Worm (Caenorhabditis elegans): ENCODE results near the gene C30G12.1.

The C30G12.1 gene

ce11 chrII:7299042-7299441 lies at the start of gene C30G12.1:
Gene C30G12.1, plus strand, starts transcription at chrII:7299342.
- no peak for TF ChIP-seq snpc-4 (tag; optimal IDR thresholded peaks at IDR 0.05)
- TF ChIP-seq aly-2 (tag; optimal IDR thresholded peaks at IDR 0.05), result no peak
- TF ChIP-seq zag-1 (tag; optimal IDR thresholded peaks at IDR 0.05), result no peak
- no peak for TF ChIP-seq elt-2 (tag; optimal IDR thresholded peaks at IDR 0.05)
- no peak for TF ChIP-seq eor-1 (tag; optimal IDR thresholded peaks at IDR 0.05)
- no peak for TF ChIP-seq nhr-25 (tag; optimal IDR thresholded peaks at IDR 0.05)
- TF ChIP-seq nfya-1 (tag; optimal IDR thresholded peaks at IDR 0.05; ENCODE audit: insufficient read depth), result no peak

ce11 chrII:7251978-7252377 lies 47.2 kb upstream of the C30G12.1 start, which contains the start of the genes prx-13 and ada-2:
Gene prx-13, minus strand, starts transcription at chrII:7252015.
Gene ada-2, plus strand, starts transcription at chrII:7252259.
- no peak for TF ChIP-seq ama-1 (optimal IDR thresholded peaks at IDR 0.05)
- TF ChIP-seq nhr-25 (tag; optimal IDR thresholded peaks at IDR 0.05), result peak; percentile 38
- no peak for TF ChIP-seq nhr-23 (tag; optimal IDR thresholded peaks at IDR 0.05)
- no peak for TF ChIP-seq lin-39 (tag; optimal IDR thresholded peaks at IDR 0.05)
- TF ChIP-seq nhr-28 (tag; optimal IDR thresholded peaks at IDR 0.05), result no peak
- TF ChIP-seq pqm-1 (tag; optimal IDR thresholded peaks at IDR 0.05), result peak; percentile 60
- TF ChIP-seq elt-2 (tag; optimal IDR thresholded peaks at IDR 0.05), result peak; percentile 69
- no peak for TF ChIP-seq unc-39 (tag; optimal IDR thresholded peaks at IDR 0.05)
- TF ChIP-seq elt-1 (tag; optimal IDR thresholded peaks at IDR 0.05), result no peak
- TF ChIP-seq mdl-1 (tag; optimal IDR thresholded peaks at IDR 0.05), result no peak
- no peak for TF ChIP-seq eor-1 (tag; optimal IDR thresholded peaks at IDR 0.05)
- no peak for TF ChIP-seq unc-62 (GFP tag; optimal IDR thresholded peaks at IDR 0.05)
- no peak for TF ChIP-seq jun-1 (tag; optimal IDR thresholded peaks at IDR 0.05)
- no peak for TF ChIP-seq daf-12 (tag; optimal IDR thresholded peaks at IDR 0.05)
- TF ChIP-seq lsy-12 (tag; optimal IDR thresholded peaks at IDR 0.05), result no peak

ce11 chrII:7253073-7253472 lies 46.1 kb upstream of the C30G12.1 start, which contains the start of gene lsm-4:
Gene lsm-4, minus strand, starts transcription at chrII:7253163.
- TF ChIP-seq pha-4 (tag; optimal IDR thresholded peaks at IDR 0.05) (peak; percentile 29), ztf-11 (tag; optimal IDR thresholded peaks at IDR 0.05) (no peak)

- TF ChIP-seq fos-1 (tag; optimal IDR thresholded peaks at IDR 0.05) (peak; percentile 67), nhr-25 (tag; optimal IDR thresholded peaks at IDR 0.05) (peak; percentile 32), ztf-4 (tag; optimal IDR thresholded peaks at IDR 0.05) (no peak), pha-4 (tag; optimal IDR thresholded peaks at IDR 0.05) (peak; percentile 92), lin-39 (tag; optimal IDR thresholded peaks at IDR 0.05) (no peak), elt-2 (tag; optimal IDR thresholded peaks at IDR 0.05) (peak; percentile 67), jun-1 (tag; optimal IDR thresholded peaks at IDR 0.05) (peak; percentile 33), pqm-1 (tag; optimal IDR thresholded peaks at IDR 0.05) (peak; percentile 62), tbx-2 (tag; optimal IDR thresholded peaks at IDR 0.05) (no peak), ztf-11 (tag; optimal IDR thresholded peaks at IDR 0.05) (no peak)
Observed at ce11 chrII:7255614-7256162, 43.5 kb upstream of the C30G12.1 start, which contains the start of gene F32A5.8. Gene F32A5.8, plus strand, starts transcription at chrII:7256112.

ce11 chrII:7261854-7262253 lies 37.3 kb upstream of the C30G12.1 start, which contains the start of gene C30G12.4:
Gene C30G12.4, plus strand, starts transcription at chrII:7262154.
- no peak for TF ChIP-seq unc-62 (GFP tag; optimal IDR thresholded peaks at IDR 0.05)
- TF ChIP-seq nhr-12 (tag; optimal IDR thresholded peaks at IDR 0.05), result no peak
- no peak for TF ChIP-seq lsy-12 (tag; optimal IDR thresholded peaks at IDR 0.05)
- TF ChIP-seq nhr-77 (tag; optimal IDR thresholded peaks at IDR 0.05), result no peak
- TF ChIP-seq mdl-1 (tag; optimal IDR thresholded peaks at IDR 0.05), result no peak
- no peak for TF ChIP-seq ceh-16 (tag; optimal IDR thresholded peaks at IDR 0.05)

- TF ChIP-seq sea-2 (GFP tag; optimal IDR thresholded peaks at IDR 0.05) (no peak), mdl-1 (tag; optimal IDR thresholded peaks at IDR 0.05) (peak; percentile 38), lin-15B (tag; optimal IDR thresholded peaks at IDR 0.05) (no peak), elt-3 (tag; optimal IDR thresholded peaks at IDR 0.05) (no peak), ztf-11 (tag; optimal IDR thresholded peaks at IDR 0.05) (no peak), elt-1 (tag; optimal IDR thresholded peaks at IDR 0.05) (no peak), nhr-43 (tag; optimal IDR thresholded peaks at IDR 0.05; ENCODE audit: poor library complexity, severe bottlenecking) (no peak), tbx-2 (tag; optimal IDR thresholded peaks at IDR 0.05) (no peak), nhr-77 (tag; optimal IDR thresholded peaks at IDR 0.05) (no peak), nhr-237 (tag; optimal IDR thresholded peaks at IDR 0.05) (no peak), eor-1 (tag; optimal IDR thresholded peaks at IDR 0.05) (no peak), pqm-1 (tag; optimal IDR thresholded peaks at IDR 0.05) (peak; percentile 59), elt-2 (tag; optimal IDR thresholded peaks at IDR 0.05) (peak; percentile 94), pha-4 (tag; optimal IDR thresholded peaks at IDR 0.05) (peak; percentile 84), fos-1 (tag; optimal IDR thresholded peaks at IDR 0.05) (no peak), fkh-10 (GFP tag; optimal IDR thresholded peaks at IDR 0.05) (no peak), zag-1 (tag; optimal IDR thresholded peaks at IDR 0.05) (no peak), snpc-4 (tag; optimal IDR thresholded peaks at IDR 0.05) (no peak), jun-1 (tag; optimal IDR thresholded peaks at IDR 0.05) (peak; percentile 76), mml-1 (tag; optimal IDR thresholded peaks at IDR 0.05) (no peak), nhr-76 (tag; optimal IDR thresholded peaks at IDR 0.05) (no peak), nhr-12 (tag; optimal IDR thresholded peaks at IDR 0.05) (no peak), ceh-16 (tag; optimal IDR thresholded peaks at IDR 0.05) (no peak), daf-12 (tag; optimal IDR thresholded peaks at IDR 0.05) (no peak), unc-62 (GFP tag; optimal IDR thresholded peaks at IDR 0.05) (no peak), ZK546.5 (tag; optimal IDR thresholded peaks at IDR 0.05) (no peak)
Observed at ce11 chrII:7264675-7265074, 34.5 kb upstream of the C30G12.1 start.

Measured in whole organism, L3 larva.